Fruit fly (Drosophila melanogaster) whole organism, wandering third instar larva: ENCODE results near the gene CG6345.
A peak's percentile ranks its signal among the peaks of the same experiment; 100 is the strongest.

Experiments used
- CG32264 ChIP-seq: fragments of 200-800 bp; sonication (Bioruptor generic); optimal IDR thresholded peaks from 2 replicates; lab custom pipeline; 2016; ENCODE audit warnings: missing biosample characterization, missing genetic modification characterization
- CG9705 ChIP-seq: fragments of 200-800 bp; sonication (Bioruptor generic); optimal IDR thresholded peaks from 2 replicates; lab custom pipeline; 2018; ENCODE audit warnings: missing biosample characterization, mild to moderate bottlenecking, missing genetic modification characterization
- CrebA ChIP-seq: fragments of 200-800 bp; sonication (Bioruptor generic); optimal IDR thresholded peaks from 2 replicates; lab custom pipeline; 2016; ENCODE audit warnings: missing biosample characterization, mild to moderate bottlenecking, missing genetic modification characterization, borderline replicate concordance
- Dfd ChIP-seq: fragments of >200 bp; optimal IDR thresholded peaks from 2 replicates; lab custom pipeline; 2017; ENCODE audit warnings: missing biosample characterization, missing genetic modification characterization
- Dif ChIP-seq: fragments of 200-275, 200-300 bp; sonication (Bioruptor generic); optimal IDR thresholded peaks from 2 replicates; lab custom pipeline; 2018; ENCODE audit warnings: missing biosample characterization, missing genetic modification characterization; ENCODE audit not compliant: partially characterized antibody
- GATAd ChIP-seq: sonication (Bioruptor generic); optimal IDR thresholded peaks from 2 replicates; lab custom pipeline; 2016; ENCODE audit warnings: missing biosample characterization, missing genetic modification characterization
- HLH106 ChIP-seq: fragments of 200-800 bp; optimal IDR thresholded peaks from 3 replicates; lab custom pipeline; 2019; ENCODE audit warnings: missing biosample characterization, mild to moderate bottlenecking, missing genetic modification characterization, moderate library complexity
- Hnf4 ChIP-seq: fragments of 200-800 bp; sonication (Bioruptor generic); optimal IDR thresholded peaks from 2 replicates; lab custom pipeline; 2016; ENCODE audit warnings: missing biosample characterization, mild to moderate bottlenecking, missing genetic modification characterization
- Hr78 ChIP-seq: fragments of >200 bp; optimal IDR thresholded peaks from 2 replicates; lab custom pipeline; 2017; ENCODE audit warnings: missing biosample characterization, missing genetic modification characterization
- Hr83 ChIP-seq: fragments of 200-300 bp; sonication (Bioruptor generic); optimal IDR thresholded peaks from 2 replicates; lab custom pipeline; 2016; ENCODE audit warnings: missing biosample characterization, mild to moderate bottlenecking, missing genetic modification characterization, moderate library complexity; ENCODE audit not compliant: poor library complexity, severe bottlenecking
- Jra ChIP-seq: sonication (Bioruptor generic); optimal IDR thresholded peaks from 2 replicates; lab custom pipeline; 2016; ENCODE audit warnings: missing biosample characterization, missing genetic modification characterization
- Mio ChIP-seq: sonication (Bioruptor generic); optimal IDR thresholded peaks from 2 replicates; lab custom pipeline; 2016; ENCODE audit warnings: missing biosample characterization, missing genetic modification characterization
- Myc ChIP-seq: fragments of >200 bp; optimal IDR thresholded peaks from 2 replicates; lab custom pipeline; 2017
- N ChIP-seq: fragments of >200 bp; optimal IDR thresholded peaks from 2 replicates; lab custom pipeline; 2018; ENCODE audit warnings: missing biosample characterization, missing external identifiers, missing genetic modification characterization
- Rel ChIP-seq, 2 experiments: fragments of 200-800 bp; sonication (Bioruptor generic) in 1 of 2; optimal IDR thresholded peaks; 2 replicates in 1 of 2; 3 replicates in 1 of 2; lab custom pipeline; 2016 to 2019; ENCODE audit warnings: mild to moderate bottlenecking in 2 of 2, missing biosample characterization in 2 of 2, missing genetic modification characterization in 2 of 2, moderate library complexity in 1 of 2
- Sp1 ChIP-seq: fragments of 200-800 bp; sonication (Bioruptor generic); optimal IDR thresholded peaks from 3 replicates; lab custom pipeline; 2019; ENCODE audit warnings: missing biosample characterization, mild to moderate bottlenecking, missing genetic modification characterization, moderate library complexity
- Vsx2 ChIP-seq: fragments of 200-300, 225-300 bp; sonication (Bioruptor generic); optimal IDR thresholded peaks from 2 replicates; lab custom pipeline; 2018; ENCODE audit warnings: missing biosample characterization, missing genetic modification characterization; ENCODE audit not compliant: partially characterized antibody
- br ChIP-seq: fragments of 200-800 bp; sonication (Bioruptor generic); optimal IDR thresholded peaks from 2 replicates; lab custom pipeline; 2016; ENCODE audit warnings: missing biosample characterization, missing genetic modification characterization
- dl ChIP-seq, 2 experiments: fragments of 175-275, 200-275 bp in 1 of 2; fragments of 200-275 bp in 1 of 2; sonication (Bioruptor generic); optimal IDR thresholded peaks; lab custom pipeline; 2018; ENCODE audit warnings: mild to moderate bottlenecking in 2 of 2, missing biosample characterization in 2 of 2, missing genetic modification characterization in 2 of 2, moderate library complexity in 2 of 2; ENCODE audit not compliant: partially characterized antibody in 2 of 2, insufficient read depth in 1 of 2
- dmrt93B ChIP-seq: fragments of 200-800 bp; sonication (Bioruptor generic); optimal IDR thresholded peaks from 2 replicates; lab custom pipeline; 2018; ENCODE audit warnings: missing biosample characterization, mild to moderate bottlenecking, missing genetic modification characterization
- dsf ChIP-seq: sonication (Bioruptor generic); optimal IDR thresholded peaks from 2 replicates; lab custom pipeline; 2016; ENCODE audit warnings: missing biosample characterization, missing genetic modification characterization, borderline replicate concordance
- ey ChIP-seq: fragments of 200-800 bp; sonication (Bioruptor generic); optimal IDR thresholded peaks from 2 replicates; lab custom pipeline; 2016; ENCODE audit warnings: missing biosample characterization, missing genetic modification characterization
- foxo ChIP-seq, 2 experiments: fragments of 200-800 bp; sonication (Bioruptor generic); optimal IDR thresholded peaks; 2 replicates in 1 of 2; 3 replicates in 1 of 2; lab custom pipeline; 2016 to 2017; ENCODE audit warnings: missing biosample characterization in 2 of 2, missing genetic modification characterization in 2 of 2
- fru ChIP-seq: fragments of 200-800 bp; sonication (Bioruptor generic); optimal IDR thresholded peaks from 3 replicates; lab custom pipeline; 2016; ENCODE audit warnings: missing biosample characterization, mild to moderate bottlenecking, missing genetic modification characterization
- jim ChIP-seq: fragments of 175-275, 200-325 bp; sonication (Bioruptor generic); optimal IDR thresholded peaks from 2 replicates; lab custom pipeline; 2016; ENCODE audit warnings: missing biosample characterization, mild to moderate bottlenecking, missing genetic modification characterization
- lola ChIP-seq: fragments of >200 bp; optimal IDR thresholded peaks from 2 replicates; lab custom pipeline; 2017; ENCODE audit warnings: missing biosample characterization, missing genetic modification characterization
- rgr ChIP-seq: fragments of 200-800 bp; sonication (Bioruptor generic); optimal IDR thresholded peaks from 3 replicates; lab custom pipeline; 2016; ENCODE audit warnings: missing biosample characterization, mild to moderate bottlenecking, missing genetic modification characterization
- sage ChIP-seq: fragments of 200-800 bp; sonication (Bioruptor generic); optimal IDR thresholded peaks from 2 replicates; lab custom pipeline; 2016; ENCODE audit warnings: missing biosample characterization, mild to moderate bottlenecking, missing genetic modification characterization
- sv ChIP-seq: fragments of 200-800 bp; sonication (Bioruptor generic); optimal IDR thresholded peaks from 3 replicates; lab custom pipeline; 2016; ENCODE audit warnings: missing biosample characterization, missing genetic modification characterization
- tai ChIP-seq: sonication (Bioruptor generic); optimal IDR thresholded peaks from 2 replicates; lab custom pipeline; 2016; ENCODE audit warnings: missing biosample characterization, missing genetic modification characterization
- woc ChIP-seq: sonication (Bioruptor generic); optimal IDR thresholded peaks from 2 replicates; lab custom pipeline; 2016; ENCODE audit warnings: missing biosample characterization, mild to moderate bottlenecking, missing genetic modification characterization

Gene CG6345

DNA sequence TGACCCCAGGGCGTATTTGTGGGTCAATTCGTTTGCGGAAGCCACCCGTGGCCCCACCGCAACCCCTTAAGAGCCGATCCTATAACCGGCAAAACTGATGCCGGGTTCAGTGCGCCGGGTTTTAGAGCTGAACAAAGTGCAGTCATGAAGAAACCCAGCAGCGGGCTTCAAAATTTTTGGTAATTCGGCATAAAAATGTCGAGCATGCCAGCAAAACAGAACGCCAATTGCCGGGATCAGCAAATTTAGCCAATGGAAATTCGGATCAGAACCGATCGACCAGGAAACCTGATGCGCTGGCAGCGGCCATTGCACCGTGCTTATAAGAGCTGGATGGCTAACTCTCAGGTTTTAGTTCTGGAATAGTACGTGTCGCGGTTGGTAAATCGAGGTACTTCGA, 8.2 kb downstream of the CG6345 start:
- TF ChIP-seq foxo (GFP tag; optimal IDR thresholded peaks at IDR 0.05; lab: Kevin White, UChicago) (no peak), fru (GFP tag; lab: Kevin White, UChicago) (no peak), Sp1 (GFP tag; lab: Kevin White, UChicago) (no peak), Hr78 (GFP tag; lab: Kevin White, UChicago) (no peak), sage (no peak), HLH106 (no peak), CrebA (GFP tag; lab: Kevin White, UChicago) (no peak), GATAd (no peak), woc (no peak), dmrt93B (no peak), Mio (GFP tag; lab: Kevin White, UChicago) (no peak), Myc (no peak), Vsx2 (GFP tag; lab: Kevin White, UChicago) (no peak), dl (GFP tag; optimal IDR thresholded peaks at IDR 0.05; lab: Kevin White, UChicago; ENCODE audit: insufficient read depth in 1 of 2, partially characterized antibody in 2 of 2) (no peak)

DNA sequence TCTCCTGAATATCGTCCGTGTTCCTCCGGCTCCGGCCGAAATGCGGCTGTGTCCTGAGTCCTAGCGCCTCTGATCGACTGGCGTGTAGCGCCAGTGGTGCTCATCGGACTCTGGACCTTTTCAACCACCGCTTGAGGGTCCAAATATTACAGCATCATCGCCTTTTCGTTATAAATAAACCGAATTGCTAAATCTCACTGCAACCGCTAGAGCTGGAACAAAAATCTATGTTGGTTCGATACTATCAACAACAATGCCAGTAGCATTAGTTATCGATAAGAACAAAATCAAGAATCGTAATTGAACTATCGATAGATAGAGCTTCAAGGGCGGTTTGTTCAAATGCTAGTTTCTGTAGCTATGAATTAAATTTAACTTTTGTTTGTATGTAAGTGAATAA, 8.8 kb downstream of the CG6345 start, which contains the start of gene CG6325:
Gene CG6325, minus strand, starts transcription at position 220 of the 400 bp plus-strand sequence.
- TF ChIP-seq Hnf4 (GFP tag; lab: Kevin White, UChicago) (no peak), GATAd (no peak), N (GFP tag; lab: Kevin White, UChicago) (no peak), CrebA (GFP tag; lab: Kevin White, UChicago) (no peak), Hr83 (GFP tag; lab: Kevin White, UChicago) (peak; percentile 19)
- TF ChIP-seq, all 38 proteins: peak for 1

DNA sequence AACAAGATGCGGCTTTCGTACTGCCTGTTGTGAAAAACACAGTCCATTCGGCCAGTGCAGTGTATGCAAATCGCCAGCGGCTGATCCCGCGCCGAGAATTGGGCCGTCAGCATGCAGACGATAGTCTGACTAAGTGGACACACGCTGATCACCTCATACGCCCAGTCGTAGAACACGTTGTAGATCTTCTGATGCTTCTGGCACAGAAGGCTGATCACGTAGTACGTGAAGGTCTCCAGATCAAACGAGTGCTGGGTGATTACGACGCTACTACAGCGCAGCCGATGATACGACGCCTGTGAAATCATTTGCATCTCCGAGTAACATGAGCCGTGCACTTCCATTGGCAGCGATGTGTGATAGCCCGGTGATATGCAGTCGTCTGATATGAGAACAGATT, 11.9 kb downstream of the CG6345 start:
- no peak for TF ChIP-seq Vsx2 (GFP tag; lab: Kevin White, UChicago)

DNA sequence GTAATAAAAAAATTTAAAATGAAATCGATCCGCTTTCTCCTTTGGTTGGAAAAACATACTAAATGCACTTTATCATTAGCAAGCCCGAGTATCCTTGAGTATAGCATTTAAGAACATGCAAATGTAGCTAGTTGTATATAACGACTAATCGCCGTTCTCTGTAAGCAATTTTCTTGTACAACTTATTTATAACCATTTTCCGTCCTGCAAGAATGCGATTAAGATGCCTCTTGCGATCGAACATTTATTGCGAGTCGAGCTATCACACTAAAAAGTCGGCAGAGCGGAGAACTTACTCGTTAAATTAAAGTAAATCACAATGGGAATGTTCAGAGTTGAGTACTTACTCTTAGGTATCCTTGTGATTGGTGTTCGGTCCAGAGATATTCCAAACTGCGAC, 15.1 kb downstream of the CG6345 start, which contains the start of gene mthl11:
Gene mthl11, plus strand, starts transcription at position 301 of the 400 bp plus-strand sequence.
- TF ChIP-seq N (GFP tag; lab: Kevin White, UChicago) (no peak), br (GFP tag; lab: Kevin White, UChicago) (no peak), CrebA (GFP tag; lab: Kevin White, UChicago) (no peak), tai (GFP tag; lab: Kevin White, UChicago) (no peak), CG9705 (GFP tag; lab: Kevin White, UChicago) (no peak), Mio (GFP tag; lab: Kevin White, UChicago) (no peak), sage (no peak), ey (no peak), sv (GFP tag; lab: Kevin White, UChicago) (no peak), Rel (GFP tag; optimal IDR thresholded peaks at IDR 0.05; lab: Kevin White, UChicago) (no peak), Rel (tag; optimal IDR thresholded peaks at IDR 0.05; lab: Kevin White, UChicago) (no peak), woc (no peak), rgr (GFP tag; lab: Kevin White, UChicago) (no peak), Sp1 (GFP tag; lab: Kevin White, UChicago) (no peak), dsf (GFP tag; lab: Kevin White, UChicago) (no peak), Hnf4 (GFP tag; lab: Kevin White, UChicago) (no peak), HLH106 (no peak), dl (GFP tag; optimal IDR thresholded peaks at IDR 0.05; lab: Kevin White, UChicago; ENCODE audit: insufficient read depth in 1 of 2, partially characterized antibody in 2 of 2) (no peak), fru (GFP tag; lab: Kevin White, UChicago) (no peak), Hr83 (GFP tag; lab: Kevin White, UChicago) (no peak)

DNA sequence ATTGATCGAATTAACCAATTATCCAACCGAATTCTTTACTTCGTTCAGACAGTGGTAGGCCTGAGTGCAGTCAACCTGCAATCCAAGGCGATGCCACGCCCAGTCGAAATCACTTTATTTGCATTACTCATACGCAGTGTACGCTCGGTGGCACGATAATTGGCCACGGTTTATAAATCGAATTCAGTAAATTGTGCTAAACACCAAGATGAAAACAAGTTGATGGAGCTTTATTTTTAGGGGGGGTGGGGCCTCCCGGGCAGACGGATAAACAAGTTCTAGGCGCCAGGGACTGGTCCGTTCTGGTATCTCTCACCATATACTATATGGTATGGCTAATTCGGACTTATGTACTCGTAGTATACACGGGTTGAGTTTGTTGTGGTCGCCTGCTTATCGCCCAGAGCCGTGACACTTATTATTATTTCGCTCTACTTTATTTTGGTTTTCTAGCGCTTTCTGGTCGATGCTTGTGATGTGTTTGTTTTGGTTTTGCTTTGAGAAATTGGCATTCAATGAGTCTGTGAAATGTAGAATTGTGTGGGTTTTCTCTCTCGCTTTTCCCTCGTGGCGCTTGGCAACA, 20.5 kb downstream of the CG6345 start:
- no peak for TF ChIP-seq Jra (GFP tag; lab: Kevin White, UChicago)
- no peak for TF ChIP-seq Hr78 (GFP tag; lab: Kevin White, UChicago)
- no peak for TF ChIP-seq Mio (GFP tag; lab: Kevin White, UChicago)
- TF ChIP-seq lola (GFP tag; lab: Kevin White, UChicago), result no peak
- no peak for TF ChIP-seq dmrt93B
- TF ChIP-seq CG32264 (GFP tag; lab: Kevin White, UChicago), result no peak
- no peak for TF ChIP-seq jim (GFP tag; lab: Kevin White, UChicago)
- TF ChIP-seq dsf (GFP tag; lab: Kevin White, UChicago), result no peak
- no peak for TF ChIP-seq Dif
- no peak for TF ChIP-seq Dfd (GFP tag; lab: Kevin White, UChicago)
- TF ChIP-seq fru (GFP tag; lab: Kevin White, UChicago), result no peak
- no peak for TF ChIP-seq tai (GFP tag; lab: Kevin White, UChicago)
- TF ChIP-seq Rel (GFP tag; optimal IDR thresholded peaks at IDR 0.05; lab: Kevin White, UChicago), result no peak
- TF ChIP-seq Rel (tag; optimal IDR thresholded peaks at IDR 0.05; lab: Kevin White, UChicago), result no peak
- no peak for TF ChIP-seq dl (GFP tag; optimal IDR thresholded peaks at IDR 0.05; lab: Kevin White, UChicago; ENCODE audit: insufficient read depth in 1 of 2, partially characterized antibody in 2 of 2)
- no peak for TF ChIP-seq N (GFP tag; lab: Kevin White, UChicago)
- TF ChIP-seq, all 38 proteins: peak for 0
